Fruit fly (Drosophila melanogaster) S2 (cell line): ENCODE data around the gene Ino80.

Experiments
- CG8478 ChIP-seq: fragments of >200 bp; optimal IDR thresholded peaks from 2 replicates; lab custom pipeline; 2018
- CTCF ChIP-seq, 2 experiments: fragments of >200 bp; optimal IDR thresholded peaks; 2 replicates each; lab custom pipeline; 2018

DNA sequence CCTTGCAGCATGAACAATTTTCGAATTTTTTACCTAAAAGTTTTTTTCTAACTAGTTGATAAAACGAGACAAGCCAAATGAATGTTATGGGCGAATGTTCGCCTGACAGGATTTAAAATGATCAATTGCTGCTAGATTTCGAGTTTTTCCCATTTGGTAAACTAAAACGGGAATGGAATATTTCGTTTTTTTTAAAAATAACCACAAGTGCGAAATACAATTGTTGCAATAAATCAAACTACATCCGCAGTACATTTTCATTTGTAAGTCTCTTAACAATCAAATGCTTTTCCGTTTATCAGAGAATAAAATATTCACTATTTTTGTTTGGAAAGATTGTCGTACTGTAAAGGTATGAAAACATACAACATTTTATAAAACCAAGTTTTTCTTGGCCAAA is 22.1 kb upstream of the Ino80 start, which contains the start of gene CG3517:
- no peak for TF ChIP-seq CTCF (optimal IDR thresholded peaks at IDR 0.05; lab: Kevin White, UChicago)
- no peak for TF ChIP-seq CG8478 (lab: Kevin White, UChicago)
